Worm (Caenorhabditis elegans) whole organism, L2 larva: Measurements from ENCODE around the gene F29A7.6.

Experiments
- F13H6.1 ChIP-seq: sonication (generic microtip); optimal IDR thresholded peaks from 2 replicates; lab custom pipeline; 2016; ENCODE audit warnings: missing genetic modification characterization, missing compliant biosample characterization
- R02D3.7 ChIP-seq: fragments of 150-350 bp; optimal IDR thresholded peaks from 2 replicates; lab custom pipeline; 2014; ENCODE audit warnings: missing biosample characterization, missing genetic modification characterization
- Y55F3AM.14 ChIP-seq: fragments of 200-800 bp; sonication (Bioruptor generic); optimal IDR thresholded peaks from 2 replicates; lab custom pipeline; 2018; ENCODE audit warnings: mild to moderate bottlenecking, missing genetic modification characterization, missing compliant biosample characterization
- ZK546.5 ChIP-seq: sonication (generic microtip); optimal IDR thresholded peaks from 2 replicates; lab custom pipeline; 2017; ENCODE audit warnings: missing biosample characterization, missing genetic modification characterization
- alr-1 ChIP-seq: fragments of 150-350 bp; optimal IDR thresholded peaks from 2 replicates; lab custom pipeline; 2014; ENCODE audit warnings: missing biosample characterization, missing genetic modification characterization
- aly-2 ChIP-seq: fragments of 150-350 bp; optimal IDR thresholded peaks from 2 replicates; lab custom pipeline; 2014; ENCODE audit warnings: missing biosample characterization, missing genetic modification characterization
- blmp-1 ChIP-seq: sonication (generic microtip); optimal IDR thresholded peaks from 2 replicates; lab custom pipeline; 2017; ENCODE audit warnings: missing genetic modification characterization, mild to moderate bottlenecking, missing compliant biosample characterization, antibody characterized with exemption, moderate library complexity; ENCODE audit not compliant: insufficient read depth
- crh-2 ChIP-seq: sonication (generic microtip); optimal IDR thresholded peaks from 2 replicates; lab custom pipeline; 2017; ENCODE audit warnings: missing biosample characterization, missing genetic modification characterization
- dmd-4 ChIP-seq: sonication (generic microtip); optimal IDR thresholded peaks from 2 replicates; lab custom pipeline; 2017; ENCODE audit warnings: missing biosample characterization, missing genetic modification characterization
- egl-27 ChIP-seq: sonication (generic microtip); optimal IDR thresholded peaks from 3 replicates; lab custom pipeline; 2017; ENCODE audit warnings: missing biosample characterization, missing genetic modification reagents, missing genetic modification characterization
- elt-3 ChIP-seq: sonication (generic microtip); optimal IDR thresholded peaks from 2 replicates; lab custom pipeline; 2017; ENCODE audit warnings: missing biosample characterization, missing genetic modification characterization
- fos-1 ChIP-seq: fragments of 150-350 bp; optimal IDR thresholded peaks from 2 replicates; lab custom pipeline; 2014; ENCODE audit warnings: missing biosample characterization, missing genetic modification characterization
- gmeb-1 ChIP-seq: fragments of 150-350 bp; optimal IDR thresholded peaks from 2 replicates; lab custom pipeline; 2014; ENCODE audit warnings: missing biosample characterization, missing genetic modification characterization
- lin-13 ChIP-seq: fragments of 150-350 bp; optimal IDR thresholded peaks from 2 replicates; lab custom pipeline; 2014; ENCODE audit warnings: missing biosample characterization, missing genetic modification reagents, missing genetic modification characterization
- mab-5 ChIP-seq: fragments of 150-350 bp; optimal IDR thresholded peaks from 2 replicates; lab custom pipeline; 2014; ENCODE audit warnings: missing biosample characterization, missing genetic modification characterization
- mbf-1 ChIP-seq: sonication (generic microtip); optimal IDR thresholded peaks from 2 replicates; lab custom pipeline; 2017; ENCODE audit warnings: missing biosample characterization, missing genetic modification characterization
- nhr-10 ChIP-seq: sonication (generic microtip); optimal IDR thresholded peaks from 2 replicates; lab custom pipeline; 2017; ENCODE audit warnings: missing biosample characterization, missing genetic modification characterization
- nhr-11 ChIP-seq: fragments of 150-350 bp; optimal IDR thresholded peaks from 2 replicates; lab custom pipeline; 2014; ENCODE audit warnings: missing biosample characterization, missing genetic modification characterization
- nhr-12 ChIP-seq: fragments of 150-350 bp; optimal IDR thresholded peaks from 2 replicates; lab custom pipeline; 2014; ENCODE audit warnings: missing biosample characterization, missing genetic modification characterization
- nhr-129 ChIP-seq: fragments of 150-350 bp; optimal IDR thresholded peaks from 2 replicates; lab custom pipeline; 2014; ENCODE audit warnings: missing biosample characterization, missing genetic modification characterization
- nhr-23 ChIP-seq: fragments of 150-350 bp; optimal IDR thresholded peaks from 2 replicates; lab custom pipeline; 2014; ENCODE audit warnings: missing biosample characterization, missing genetic modification reagents, missing genetic modification characterization
- nhr-237 ChIP-seq: fragments of 150-350 bp; optimal IDR thresholded peaks from 2 replicates; lab custom pipeline; 2014; ENCODE audit warnings: missing biosample characterization, missing genetic modification characterization
- nhr-25 ChIP-seq: fragments of 150-350 bp; sonication (generic microtip); optimal IDR thresholded peaks from 3 replicates; lab custom pipeline; 2014; ENCODE audit warnings: missing biosample characterization, missing genetic modification characterization
- nhr-6 ChIP-seq: fragments of 150-350 bp; optimal IDR thresholded peaks from 2 replicates; lab custom pipeline; 2014; ENCODE audit warnings: missing biosample characterization, missing genetic modification characterization
- sem-4 ChIP-seq: fragments of 150-350 bp; optimal IDR thresholded peaks from 2 replicates; lab custom pipeline; 2014; ENCODE audit warnings: missing biosample characterization, missing genetic modification reagents, missing genetic modification characterization
- skn-1 ChIP-seq: sonication (generic microtip); optimal IDR thresholded peaks from 2 replicates; lab custom pipeline; 2017; ENCODE audit warnings: missing biosample characterization, missing genetic modification characterization
- sma-3 ChIP-seq: sonication (generic microtip); optimal IDR thresholded peaks from 2 replicates; lab custom pipeline; 2016; ENCODE audit warnings: missing genetic modification reagents, missing genetic modification characterization, missing compliant biosample characterization
- sma-9 ChIP-seq, 2 experiments: fragments of 150-350 bp in 1 of 2; sonication (generic microtip) in 1 of 2; optimal IDR thresholded peaks; 2 replicates each; lab custom pipeline; 2014 to 2016; ENCODE audit warnings: missing genetic modification characterization in 2 of 2, mild to moderate bottlenecking in 1 of 2, missing biosample characterization in 1 of 2, missing compliant biosample characterization in 1 of 2, missing genetic modification reagents in 1 of 2, moderate library complexity in 1 of 2
- unc-39 ChIP-seq: fragments of 150-350 bp; optimal IDR thresholded peaks from 2 replicates; lab custom pipeline; 2014; ENCODE audit warnings: missing biosample characterization, missing genetic modification characterization
- unc-55 ChIP-seq: fragments of 150-350 bp; sonication (generic microtip); optimal IDR thresholded peaks from 3 replicates; lab custom pipeline; 2014; ENCODE audit warnings: missing biosample characterization, missing genetic modification reagents, missing genetic modification characterization
- unc-62 ChIP-seq: fragments of 150-350 bp; optimal IDR thresholded peaks from 2 replicates; lab custom pipeline; 2014; ENCODE audit warnings: missing biosample characterization, missing genetic modification reagents, missing genetic modification characterization
- zag-1 ChIP-seq: fragments of 150-350 bp; optimal IDR thresholded peaks from 2 replicates; lab custom pipeline; 2014; ENCODE audit warnings: missing biosample characterization, missing genetic modification characterization
- ztf-11 ChIP-seq: sonication (generic microtip); optimal IDR thresholded peaks from 2 replicates; lab custom pipeline; 2017; ENCODE audit warnings: missing biosample characterization, missing genetic modification characterization
- ztf-4 ChIP-seq: fragments of 150-350 bp; optimal IDR thresholded peaks from 2 replicates; lab custom pipeline; 2014; ENCODE audit warnings: missing biosample characterization, missing genetic modification characterization

F29A7.6 gene

ce11 chrII:2773534-2773933, 21.1 kb upstream of the F29A7.6 start, which contains the start of gene sdz-9:
sdz-9 (minus strand) TSS chrII:2773634.
- TF ChIP-seq elt-3 (tag; lab: Kevin White, UChicago) = no peak
- no peak for TF ChIP-seq sem-4
- no peak for TF ChIP-seq zag-1 (tag; lab: Kevin White, UChicago)
- TF ChIP-seq Y55F3AM.14 (GFP tag; lab: Kevin White, UChicago) = no peak
- no peak for TF ChIP-seq alr-1
- no peak for TF ChIP-seq mab-5 (tag; lab: Kevin White, UChicago)
- no peak for TF ChIP-seq nhr-10 (tag; lab: Kevin White, UChicago)

ce11 chrII:2772166-2772565, 19.8 kb upstream of the F29A7.6 start, which contains the start of gene sdz-10:
sdz-10 (minus strand) TSS chrII:2772266.
- TF ChIP-seq skn-1 (no peak), aly-2 (tag; lab: Kevin White, UChicago) (no peak), ztf-4 (no peak), nhr-12 (tag; lab: Kevin White, UChicago) (no peak), nhr-237 (tag; lab: Kevin White, UChicago) (no peak), F13H6.1 (no peak), R02D3.7 (no peak), ztf-11 (tag; lab: Kevin White, UChicago) (no peak), sem-4 (no peak), gmeb-1 (tag; lab: Kevin White, UChicago) (no peak), dmd-4 (tag; lab: Kevin White, UChicago) (no peak), nhr-25 (tag; lab: Kevin White, UChicago) (no peak), unc-39 (tag; lab: Kevin White, UChicago) (no peak), zag-1 (tag; lab: Kevin White, UChicago) (no peak), nhr-11 (no peak), elt-3 (tag; lab: Kevin White, UChicago) (no peak), nhr-129 (no peak)
- TF ChIP-seq, all 48 proteins: peak for 0

ce11 chrII:2770788-2771187, 18.4 kb upstream of the F29A7.6 start, which contains the start of gene fbxb-105:
fbxb-105 (minus strand) TSS chrII:2770888.
- TF ChIP-seq blmp-1 (tag; lab: Kevin White, UChicago) (no peak), crh-2 (tag; lab: Kevin White, UChicago) (no peak)

- TF ChIP-seq R02D3.7 (no peak), unc-62 (GFP tag; lab: Kevin White, UChicago) (no peak), sma-3 (no peak), nhr-23 (tag; lab: Kevin White, UChicago) (no peak), fos-1 (no peak), sem-4 (no peak), nhr-129 (no peak), egl-27 (tag; lab: Kevin White, UChicago) (no peak), lin-13 (GFP tag; lab: Kevin White, UChicago) (no peak), dmd-4 (tag; lab: Kevin White, UChicago) (no peak), sma-9 (GFP tag; optimal IDR thresholded peaks at IDR 0.05; lab: Kevin White, UChicago) (no peak), sma-9 (tag; optimal IDR thresholded peaks at IDR 0.05; lab: Kevin White, UChicago) (no peak), blmp-1 (tag; lab: Kevin White, UChicago) (no peak), nhr-6 (tag; lab: Kevin White, UChicago) (no peak)
Observed at ce11 chrII:2769021-2769420, 16.6 kb upstream of the F29A7.6 start, which contains the start of gene F08D12.7. F08D12.7 (minus strand) TSS chrII:2769121.

ce11 chrII:2766331-2766730, 13.9 kb upstream of the F29A7.6 start, which contains the start of gene F08D12.15:
F08D12.15 (plus strand) TSS chrII:2766631.
- TF ChIP-seq Y55F3AM.14 (GFP tag; lab: Kevin White, UChicago) (no peak), unc-55 (no peak), ZK546.5 (tag; lab: Kevin White, UChicago) (no peak), lin-13 (GFP tag; lab: Kevin White, UChicago) (no peak), mbf-1 (tag; lab: Kevin White, UChicago) (no peak), egl-27 (tag; lab: Kevin White, UChicago) (no peak)
